Worm (Caenorhabditis elegans): ENCODE measurements around the gene Y26E6A.3.

Y26E6A.3 gene

ce11 chrX:13914289-13914688, 4.5 kb upstream of the Y26E6A.3 start, which contains the start of gene Y26E6A.2:
Gene Y26E6A.2 (minus strand): TSS chrX:13914389.
- TF ChIP-seq snpc-1.2 (GFP tag; IDR thresholded peaks at IDR 0.05) (no peak), fkh-10 (GFP tag; optimal IDR thresholded peaks at IDR 0.05) (no peak), nhr-41 (GFP tag; IDR thresholded peaks at IDR 0.05) (no peak), R02D3.7 (tag; optimal IDR thresholded peaks at IDR 0.05) (no peak)

- no peak for TF ChIP-seq ceh-82 (tag; optimal IDR thresholded peaks at IDR 0.05)
- TF ChIP-seq lsy-2 (tag; optimal IDR thresholded peaks at IDR 0.05) = peak in 1 of 2 experiments; percentile 34
- no peak for TF ChIP-seq Y75B8A.6 (GFP tag; IDR thresholded peaks at IDR 0.05)
- TF ChIP-seq daf-12 (tag; optimal IDR thresholded peaks at IDR 0.05) = no peak
- TF ChIP-seq hif-1 (tag; optimal IDR thresholded peaks at IDR 0.05) = no peak
- TF ChIP-seq fkh-10 (GFP tag; optimal IDR thresholded peaks at IDR 0.05) = no peak
- TF ChIP-seq nhr-111 (GFP tag; optimal IDR thresholded peaks at IDR 0.05) = no peak
- no peak for TF ChIP-seq skn-1 (tag; optimal IDR thresholded peaks at IDR 0.05)
- TF ChIP-seq php-3 (GFP tag; IDR thresholded peaks at IDR 0.05) = no peak
- TF ChIP-seq ZK546.5 (tag; optimal IDR thresholded peaks at IDR 0.05) = no peak
- TF ChIP-seq unc-130 (GFP tag; optimal IDR thresholded peaks at IDR 0.05) = no peak
- peak; percentile 2 for TF ChIP-seq nhr-11 (tag; optimal IDR thresholded peaks at IDR 0.05)
- no peak for TF ChIP-seq ces-1 (GFP tag; optimal IDR thresholded peaks at IDR 0.05)
- TF ChIP-seq unc-62 (GFP tag; optimal IDR thresholded peaks at IDR 0.05 in 1 of 2) = peak in 1 of 2 experiments; percentile 9
- no peak for TF ChIP-seq unc-62 (tag; optimal IDR thresholded peaks at IDR 0.05)
- TF ChIP-seq F37D6.2 (tag; optimal IDR thresholded peaks at IDR 0.05) = peak; percentile 13
- no peak for TF ChIP-seq attf-4 (tag; optimal IDR thresholded peaks at IDR 0.05)
- no peak for TF ChIP-seq nhr-6 (tag; optimal IDR thresholded peaks at IDR 0.05)
- TF ChIP-seq R02D3.7 (tag; optimal IDR thresholded peaks at IDR 0.05) = no peak
These were observed 3.9 kb upstream of the Y26E6A.3 start for ce11 chrX:13913641-13914040.

- TF ChIP-seq aha-1 (tag) = peak; percentile 94
- no peak for TF ChIP-seq fkh-10 (GFP tag; optimal IDR thresholded peaks at IDR 0.05)
These were observed 6.0 kb downstream of the Y26E6A.3 start for ce11 chrX:13903769-13904168.

- no peak for TF ChIP-seq mdt-29 (GFP tag; IDR thresholded peaks at IDR 0.05)
These were observed 6.4 kb downstream of the Y26E6A.3 start, which contains the start of gene sra-39 for ce11 chrX:13903328-13903727. Gene sra-39 (minus strand): TSS chrX:13903428.

- TF ChIP-seq dmd-8 (GFP tag; IDR thresholded peaks at IDR 0.05) (no peak), egl-43 (GFP tag; IDR thresholded peaks at IDR 0.05) (no peak), lin-15B (tag; optimal IDR thresholded peaks at IDR 0.05) (no peak), ctbp-1 (GFP tag; IDR thresholded peaks at IDR 0.05) (no peak), F26F4.8 (GFP tag; conservative IDR thresholded peaks at IDR 0.05) (no peak), ztf-11 (tag; optimal IDR thresholded peaks at IDR 0.05) (no peak), hlh-11 (tag; optimal IDR thresholded peaks at IDR 0.05) (no peak), mdl-1 (tag; optimal IDR thresholded peaks at IDR 0.05) (no peak), nhr-111 (GFP tag; optimal IDR thresholded peaks at IDR 0.05) (no peak), lir-3 (tag; optimal IDR thresholded peaks at IDR 0.05) (no peak), F37D6.2 (tag; optimal IDR thresholded peaks at IDR 0.05) (no peak), arid-1 (GFP tag; conservative IDR thresholded peaks at IDR 0.05) (no peak), ces-1 (GFP tag; optimal IDR thresholded peaks at IDR 0.05) (no peak)
These were observed 9.7 kb downstream of the Y26E6A.3 start, which contains the start of gene sra-38 for ce11 chrX:13900047-13900446. Gene sra-38 (minus strand): TSS chrX:13900147.

- TF ChIP-seq nhr-237 (tag; optimal IDR thresholded peaks at IDR 0.05) = no peak
These were observed 16.5 kb downstream of the Y26E6A.3 start, which contains the start of gene sra-37 for ce11 chrX:13893256-13893655. Gene sra-37 (minus strand): TSS chrX:13893356.
